Fruit fly (Drosophila melanogaster) whole organism, prepupa: ENCODE measurements around the gene CG17834.

Experiments used
- CG11762 ChIP-seq: fragments of 200-800 bp; sonication (Bioruptor generic); optimal IDR thresholded peaks from 3 replicates; lab custom pipeline; 2016; ENCODE audit warnings: missing biosample characterization, missing genetic modification characterization; ENCODE audit not compliant: insufficient read depth
- CG1621 ChIP-seq: fragments of 200-800 bp; sonication (Bioruptor generic); optimal IDR thresholded peaks from 3 replicates; lab custom pipeline; 2018; ENCODE audit warnings: missing biosample characterization, mild to moderate bottlenecking, missing genetic modification characterization
- CG8632 ChIP-seq: fragments of 200-800 bp; sonication (Bioruptor generic); optimal IDR thresholded peaks from 3 replicates; lab custom pipeline; 2016; ENCODE audit warnings: missing biosample characterization, missing genetic modification characterization
- Gug ChIP-seq: fragments of 200-800 bp; sonication (Bioruptor generic); IDR thresholded peaks from 2 replicates; pipeline ENCODE4 v1.3.6; 2022; ENCODE audit warnings: missing biosample characterization, missing genetic modification characterization
- Lpt ChIP-seq: fragments of 200-800 bp; sonication (Bioruptor generic); optimal IDR thresholded peaks from 3 replicates; lab custom pipeline; 2016; ENCODE audit warnings: missing biosample characterization, missing genetic modification characterization

DNA sequence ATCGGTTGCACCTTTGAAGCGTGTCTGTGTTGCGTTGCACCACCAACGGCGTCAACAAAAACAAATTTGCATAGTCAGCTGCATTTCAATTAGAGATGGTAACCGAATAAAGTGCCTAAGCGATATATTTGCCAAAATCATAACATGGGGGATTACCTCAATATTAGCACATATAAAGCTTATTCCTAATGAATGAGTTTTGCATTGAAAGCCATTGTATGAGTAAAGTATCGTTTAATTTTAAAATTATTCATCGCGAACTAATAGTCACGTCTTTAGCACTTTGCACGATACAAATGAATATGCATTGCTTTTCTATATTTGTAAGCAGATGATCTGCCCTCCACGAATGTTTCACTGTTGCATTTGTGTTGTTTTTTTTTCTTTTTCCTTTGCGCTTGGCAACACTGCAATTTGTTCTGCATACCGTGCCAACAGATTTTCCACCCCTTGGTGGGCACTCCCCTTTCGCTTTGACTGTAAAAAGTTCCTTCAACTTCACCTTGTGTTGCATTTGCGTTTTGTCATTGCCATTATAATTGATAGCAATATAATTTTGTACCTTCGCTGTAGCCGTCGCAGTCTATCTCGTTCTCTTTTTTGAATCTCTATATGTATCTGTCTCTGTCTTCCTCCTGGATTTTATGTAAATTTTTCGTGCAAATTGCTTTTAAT, 56.2 kb downstream of the CG17834 start:
- peak; percentile 37 for TF ChIP-seq CG1621 (tag; lab: Kevin White, UChicago)
- TF ChIP-seq Gug (GFP tag; lab: Robert Waterston, UW) = peak; percentile 38; the same call in 1 of the 2 replicates
- no peak for TF ChIP-seq CG11762 (GFP tag; lab: Kevin White, UChicago)
- no peak for TF ChIP-seq Lpt (GFP tag; lab: Kevin White, UChicago)
- peak; percentile 23 for TF ChIP-seq CG8632
